Worm (Caenorhabditis elegans) whole organism, L4/young adult: Measurements from ENCODE around the gene irld-63.

Experiments used
- W03F9.2 ChIP-seq: fragments of 150-350 bp; optimal IDR thresholded peaks from 2 replicates; lab custom pipeline; 2014; ENCODE audit warnings: missing biosample characterization, missing genetic modification characterization
- dao-5 ChIP-seq: sonication (generic microtip); optimal IDR thresholded peaks from 2 replicates; lab custom pipeline; 2016; ENCODE audit warnings: missing genotype, missing genetic modification characterization, moderate library complexity, missing compliant biosample characterization
- him-1 ChIP-seq: sonication (generic microtip); optimal IDR thresholded peaks from 2 replicates; lab custom pipeline; 2016; ENCODE audit warnings: missing genotype, missing genetic modification reagents, missing genetic modification characterization, missing compliant biosample characterization

ce11 chrII:2939681-2940080 lies 9.2 kb downstream of the irld-63 start:
- TF ChIP-seq dao-5 (no peak), him-1 (tag; lab: Kevin White, UChicago) (no peak), W03F9.2 (tag; lab: Kevin White, UChicago) (no peak)
